Worm (Caenorhabditis elegans) whole organism, L4 larva: ENCODE results near the gene rsks-1.

Source experiments
- daf-12 ChIP-seq: fragments of 150-350 bp; optimal IDR thresholded peaks from 2 replicates; lab custom pipeline; 2014; ENCODE audit warnings: missing biosample characterization, missing genetic modification reagents, missing genetic modification characterization
- dmd-8 ChIP-seq: fragments of 200-800 bp; sonication (Bioruptor generic); IDR thresholded peaks from 2 replicates; pipeline ENCODE4 v1.3.6; 2022; ENCODE audit warnings: missing genetic modification characterization, missing compliant biosample characterization
- nhr-28 ChIP-seq: fragments of 150-350 bp; optimal IDR thresholded peaks from 2 replicates; lab custom pipeline; 2014; ENCODE audit warnings: missing biosample characterization, missing genetic modification characterization
- pqm-1 ChIP-seq: sonication (generic microtip); optimal IDR thresholded peaks from 2 replicates; lab custom pipeline; 2017; ENCODE audit warnings: missing biosample characterization, missing genetic modification characterization
- ztf-11 ChIP-seq: fragments of 150-350 bp; optimal IDR thresholded peaks from 2 replicates; lab custom pipeline; 2014; ENCODE audit warnings: missing biosample characterization, missing genetic modification characterization

- no peak for TF ChIP-seq dmd-8
- no peak for TF ChIP-seq nhr-28 (tag; lab: Kevin White, UChicago)
- TF ChIP-seq daf-12 (tag; lab: Kevin White, UChicago), result no peak
- no peak for TF ChIP-seq ztf-11
- TF ChIP-seq pqm-1 (tag; lab: Kevin White, UChicago), result no peak
Measured at ce11 chrIII:11274590-11275116, 29.7 kb downstream of the rsks-1 start, which contains the start of gene Y47D3A.20.
